Worm (Caenorhabditis elegans) whole organism, L4/young adult: ENCODE data around the gene K03D3.5.

Source experiments
- W03F9.2 ChIP-seq: fragments of 150-350 bp; optimal IDR thresholded peaks from 2 replicates; lab custom pipeline; 2014; ENCODE audit warnings: missing biosample characterization, missing genetic modification characterization
- dao-5 ChIP-seq: sonication (generic microtip); optimal IDR thresholded peaks from 2 replicates; lab custom pipeline; 2016; ENCODE audit warnings: missing genotype, missing genetic modification characterization, moderate library complexity, missing compliant biosample characterization
- him-1 ChIP-seq: sonication (generic microtip); optimal IDR thresholded peaks from 2 replicates; lab custom pipeline; 2016; ENCODE audit warnings: missing genotype, missing genetic modification reagents, missing genetic modification characterization, missing compliant biosample characterization

DNA sequence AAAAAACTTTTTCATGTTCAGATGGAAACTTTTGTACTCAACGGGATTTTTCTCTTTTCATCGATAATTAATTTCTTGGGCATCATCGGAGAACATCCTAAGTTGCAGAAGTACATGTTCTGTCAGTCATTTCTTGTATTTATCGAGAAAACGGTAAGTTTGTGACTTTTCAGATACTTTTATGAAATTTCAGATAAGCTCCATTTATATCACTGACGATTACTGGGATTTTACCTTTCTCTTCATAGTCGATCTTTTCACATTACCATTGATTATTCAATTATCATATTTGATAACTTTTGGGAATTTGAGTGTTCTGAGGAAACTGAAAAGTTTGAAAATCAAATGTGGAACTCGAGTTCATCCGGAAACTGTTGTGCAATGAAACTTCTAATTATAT, 4.3 kb upstream of the K03D3.5 start, which contains the start of gene srz-105:
- no peak for TF ChIP-seq W03F9.2 (tag; lab: Kevin White, UChicago)
- TF ChIP-seq dao-5 (tag; lab: Kevin White, UChicago), result no peak
- TF ChIP-seq him-1 (tag; lab: Kevin White, UChicago), result no peak
